Fruit fly (Drosophila melanogaster) whole organism, prepupa: ENCODE measurements around the gene CG12121.

ENCODE experiments used
- Blimp-1 ChIP-seq: fragments of 200-800 bp; sonication (Bioruptor generic); optimal IDR thresholded peaks from 3 replicates; lab custom pipeline; 2017; ENCODE audit warnings: missing biosample characterization, missing genetic modification characterization, mild to moderate bottlenecking, moderate library complexity, missing genetic modification reagents
- CG10669 ChIP-seq: fragments of 200-800 bp; sonication (Bioruptor generic); optimal IDR thresholded peaks from 3 replicates; lab custom pipeline; 2018; ENCODE audit warnings: missing biosample characterization, mild to moderate bottlenecking, missing genetic modification characterization, moderate library complexity
- CG11294 ChIP-seq: fragments of 200-800 bp; sonication (Bioruptor generic); IDR thresholded peaks from 2 replicates; pipeline ENCODE4 v1.3.6; 2022; ENCODE audit warnings: missing biosample characterization, missing genetic modification characterization
- CG15336 ChIP-seq: fragments of 200-800 bp; sonication (Bioruptor generic); IDR thresholded peaks from 2 replicates; pipeline ENCODE4 v1.3.6; 2022; ENCODE audit warnings: missing biosample characterization, missing genetic modification characterization
- CG1621 ChIP-seq: fragments of 200-800 bp; sonication (Bioruptor generic); optimal IDR thresholded peaks from 3 replicates; lab custom pipeline; 2018; ENCODE audit warnings: missing biosample characterization, mild to moderate bottlenecking, missing genetic modification characterization
- CG16779 ChIP-seq: fragments of 200-800 bp; sonication (Bioruptor generic); optimal IDR thresholded peaks from 3 replicates; lab custom pipeline; 2017; ENCODE audit warnings: missing biosample characterization, mild to moderate bottlenecking, missing genetic modification characterization
- CG3032 ChIP-seq: fragments of 200-800 bp; optimal IDR thresholded peaks from 2 replicates; lab custom pipeline; 2019; ENCODE audit warnings: missing biosample characterization, mild to moderate bottlenecking, missing genetic modification characterization, moderate library complexity
- CG34406 ChIP-seq: fragments of 200-800 bp; sonication (Bioruptor generic); optimal IDR thresholded peaks from 3 replicates; lab custom pipeline; 2016; ENCODE audit warnings: missing biosample characterization, missing genetic modification characterization
- CG3919 ChIP-seq: fragments of 200-800 bp; sonication (Bioruptor generic); optimal IDR thresholded peaks from 3 replicates; lab custom pipeline; 2016; ENCODE audit warnings: missing biosample characterization, missing genetic modification characterization
- CG6792 ChIP-seq: fragments of 200-800 bp; sonication (Bioruptor generic); optimal IDR thresholded peaks from 3 replicates; lab custom pipeline; 2016; ENCODE audit warnings: missing biosample characterization, missing genetic modification characterization
- CG6808 ChIP-seq: fragments of 200-800 bp; sonication (Bioruptor generic); optimal IDR thresholded peaks from 3 replicates; lab custom pipeline; 2017; ENCODE audit warnings: missing biosample characterization, missing genetic modification characterization, mild to moderate bottlenecking, moderate library complexity, missing genetic modification reagents
- CG6854 ChIP-seq: fragments of 200-800 bp; sonication (Bioruptor generic); optimal IDR thresholded peaks from 2 replicates; lab custom pipeline; 2017; ENCODE audit warnings: missing biosample characterization, mild to moderate bottlenecking, missing genetic modification characterization
- CG7368 ChIP-seq: fragments of 200-800 bp; sonication (Bioruptor generic); optimal IDR thresholded peaks from 3 replicates; lab custom pipeline; 2016; ENCODE audit warnings: missing biosample characterization, missing genetic modification characterization
- CG8319 ChIP-seq: fragments of 200-800 bp; sonication (Bioruptor generic); optimal IDR thresholded peaks from 3 replicates; lab custom pipeline; 2016; ENCODE audit warnings: missing biosample characterization, missing genetic modification characterization
- CG9139 ChIP-seq: fragments of 200-800 bp; sonication (Bioruptor generic); optimal IDR thresholded peaks from 3 replicates; lab custom pipeline; 2017; ENCODE audit warnings: missing biosample characterization, mild to moderate bottlenecking, missing genetic modification characterization
- Eip78C ChIP-seq: fragments of 200-800 bp; sonication (Bioruptor generic); peaks from one replicate; lab custom pipeline; 2016; ENCODE audit warnings: missing biosample characterization, missing genetic modification characterization
- Gug ChIP-seq: fragments of 200-800 bp; sonication (Bioruptor generic); IDR thresholded peaks from 2 replicates; pipeline ENCODE4 v1.3.6; 2022; ENCODE audit warnings: missing biosample characterization, missing genetic modification characterization
- Hr38 ChIP-seq: sonication (Bioruptor generic); optimal IDR thresholded peaks from 2 replicates; lab custom pipeline; 2016; ENCODE audit warnings: missing biosample characterization, missing genetic modification characterization
- Hr39 ChIP-seq: fragments of 200-800 bp; sonication (Bioruptor generic); optimal IDR thresholded peaks from 2 replicates; lab custom pipeline; 2016; ENCODE audit warnings: missing biosample characterization, missing genetic modification characterization
- Hr4 ChIP-seq: fragments of 200-800 bp; sonication (Bioruptor generic); optimal IDR thresholded peaks from 3 replicates; lab custom pipeline; 2016; ENCODE audit warnings: missing biosample characterization, missing genetic modification characterization
- Lpt ChIP-seq: fragments of 200-800 bp; sonication (Bioruptor generic); optimal IDR thresholded peaks from 3 replicates; lab custom pipeline; 2016; ENCODE audit warnings: missing biosample characterization, missing genetic modification characterization
- Met ChIP-seq: fragments of 200-800 bp; sonication (Bioruptor generic); optimal IDR thresholded peaks from 3 replicates; lab custom pipeline; 2016; ENCODE audit warnings: missing biosample characterization, missing genetic modification characterization
- OdsH ChIP-seq: fragments of 200-800 bp; sonication (Bioruptor generic); optimal IDR thresholded peaks from 3 replicates; lab custom pipeline; 2016; ENCODE audit warnings: missing biosample characterization, missing genetic modification characterization
- Smox ChIP-seq: fragments of 200-800 bp; sonication (Bioruptor generic); optimal IDR thresholded peaks from 3 replicates; lab custom pipeline; 2016; ENCODE audit warnings: missing biosample characterization, missing genetic modification characterization
- Sox102F ChIP-seq: fragments of 200-800 bp; sonication (Bioruptor generic); optimal IDR thresholded peaks from 2 replicates; lab custom pipeline; 2016; ENCODE audit warnings: missing biosample characterization, mild to moderate bottlenecking, missing genetic modification characterization
- Sox14 ChIP-seq: fragments of 200-800 bp; sonication (Bioruptor generic); optimal IDR thresholded peaks from 3 replicates; lab custom pipeline; 2016; ENCODE audit warnings: missing biosample characterization, missing genetic modification characterization
- achi ChIP-seq: fragments of 200-800 bp; sonication (Bioruptor generic); optimal IDR thresholded peaks from 3 replicates; lab custom pipeline; 2016; ENCODE audit warnings: missing biosample characterization, missing genetic modification characterization
- dac ChIP-seq: fragments of 200-800 bp; sonication (Bioruptor generic); optimal IDR thresholded peaks from 2 replicates; lab custom pipeline; 2017; ENCODE audit warnings: missing biosample characterization, mild to moderate bottlenecking, missing genetic modification characterization
- dsx ChIP-seq: fragments of 200-800 bp; optimal IDR thresholded peaks from 3 replicates; lab custom pipeline; 2019; ENCODE audit warnings: missing biosample characterization, mild to moderate bottlenecking, missing genetic modification characterization, moderate library complexity; ENCODE audit not compliant: poor library complexity, severe bottlenecking
- eg ChIP-seq: fragments of 200-800 bp; sonication (Bioruptor generic); IDR thresholded peaks from 3 replicates; pipeline ENCODE4 v1.3.6; 2022; ENCODE audit warnings: missing biosample characterization, missing genetic modification characterization
- esn ChIP-seq: fragments of 200-800 bp; sonication (Bioruptor generic); optimal IDR thresholded peaks from 2 replicates; lab custom pipeline; 2016; ENCODE audit warnings: missing biosample characterization, mild to moderate bottlenecking, missing genetic modification characterization, moderate library complexity
- fd59A ChIP-seq: fragments of 200-800 bp; sonication (Bioruptor generic); optimal IDR thresholded peaks from 2 replicates; lab custom pipeline; 2017; ENCODE audit warnings: missing biosample characterization, mild to moderate bottlenecking, missing genetic modification characterization, missing genetic modification reagents
- fkh ChIP-seq: fragments of 200-800 bp; sonication (Bioruptor generic); optimal IDR thresholded peaks from 3 replicates; lab custom pipeline; 2017; ENCODE audit warnings: missing biosample characterization, mild to moderate bottlenecking, missing genetic modification characterization, moderate library complexity
- lz ChIP-seq: fragments of 200-800 bp; sonication (Bioruptor generic); optimal IDR thresholded peaks from 3 replicates; lab custom pipeline; 2016; ENCODE audit warnings: missing biosample characterization, missing genetic modification characterization
- net ChIP-seq: fragments of 200-800 bp; sonication (Bioruptor generic); optimal IDR thresholded peaks from 3 replicates; lab custom pipeline; 2016; ENCODE audit warnings: missing biosample characterization, missing genetic modification characterization
- pdm3 ChIP-seq: fragments of 200-800 bp; sonication (Bioruptor generic); optimal IDR thresholded peaks from 3 replicates; lab custom pipeline; 2016; ENCODE audit warnings: missing biosample characterization, missing genetic modification characterization
- spab ChIP-seq: fragments of 200-800 bp; sonication (Bioruptor generic); optimal IDR thresholded peaks from 2 replicates; lab custom pipeline; 2017; ENCODE audit warnings: missing biosample characterization, mild to moderate bottlenecking, missing genetic modification characterization, missing genetic modification reagents
- ss ChIP-seq, 2 experiments: fragments of 200-800 bp; sonication (Bioruptor generic); optimal IDR thresholded peaks; 2 replicates in 1 of 2; 3 replicates in 1 of 2; lab custom pipeline; 2017 to 2018; ENCODE audit warnings: mild to moderate bottlenecking in 2 of 2, missing biosample characterization in 2 of 2, missing genetic modification characterization in 2 of 2, moderate library complexity in 1 of 2
- topi ChIP-seq: fragments of 200-800 bp; sonication (Bioruptor generic); optimal IDR thresholded peaks from 3 replicates; lab custom pipeline; 2016; ENCODE audit warnings: missing biosample characterization, missing genetic modification characterization

The CG12121 gene

dm6 chrX:9266082-9266481 is 33.9 kb upstream of the CG12121 start (continued):
- TF ChIP-seq fkh (GFP tag; lab: Kevin White, UChicago), result no peak
- peak; percentile 66 for TF ChIP-seq CG15336 (GFP tag; lab: Robert Waterston, UW)
- TF ChIP-seq CG1621, result no peak
- no peak for TF ChIP-seq CG16779 (tag; lab: Kevin White, UChicago)
- no peak for TF ChIP-seq net (GFP tag; lab: Kevin White, UChicago)
- TF ChIP-seq CG6854, result no peak
- TF ChIP-seq Gug (GFP tag; lab: Robert Waterston, UW), result peak; percentile 18; the same call in 1 of the 2 replicates
- no peak for TF ChIP-seq fd59A (GFP tag; lab: Kevin White, UChicago)
- TF ChIP-seq CG9139 (GFP tag; lab: Kevin White, UChicago), result no peak

dm6 chrX:9255964-9256520 is 23.9 kb upstream of the CG12121 start, which contains the start of gene ric8a:
Gene ric8a, plus strand, starts transcription at chrX:9256168.
- TF ChIP-seq Sox102F (GFP tag; lab: Kevin White, UChicago), result no peak
- no peak for TF ChIP-seq CG9139 (GFP tag; lab: Kevin White, UChicago)
- no peak for TF ChIP-seq CG8319 (GFP tag; lab: Kevin White, UChicago)
- TF ChIP-seq fd59A (GFP tag; lab: Kevin White, UChicago), result no peak
- TF ChIP-seq CG7368, result no peak
- no peak for TF ChIP-seq Lpt
- TF ChIP-seq Eip78C (GFP tag; lab: Kevin White, UChicago), result no peak
- no peak for TF ChIP-seq Hr4
- no peak for TF ChIP-seq CG6792 (GFP tag; lab: Kevin White, UChicago)
- peak; percentile 19 for TF ChIP-seq OdsH (GFP tag; lab: Kevin White, UChicago)
- peak; percentile 48 for TF ChIP-seq Sox14 (GFP tag; lab: Kevin White, UChicago)
- no peak for TF ChIP-seq achi
- no peak for TF ChIP-seq dsx (GFP tag; lab: Kevin White, UChicago)
- no peak for TF ChIP-seq CG10669 (GFP tag; lab: Kevin White, UChicago)
- peak; percentile 10 for TF ChIP-seq CG3919 (GFP tag; lab: Kevin White, UChicago)
- TF ChIP-seq dac (GFP tag; lab: Kevin White, UChicago), result no peak
- no peak for TF ChIP-seq eg (GFP tag; lab: Robert Waterston, UW)
- TF ChIP-seq spab (GFP tag; lab: Kevin White, UChicago), result no peak
- TF ChIP-seq esn, result peak; percentile 21
- TF ChIP-seq CG3032 (tag; lab: Kevin White, UChicago), result peak; percentile 34
- TF ChIP-seq lz (GFP tag; lab: Kevin White, UChicago), result peak; percentile 40
- TF ChIP-seq Hr39, result no peak
- TF ChIP-seq pdm3, result no peak
- no peak for TF ChIP-seq Smox (GFP tag; lab: Kevin White, UChicago)
- no peak for TF ChIP-seq CG34406
- TF ChIP-seq ss (GFP tag; optimal IDR thresholded peaks at IDR 0.05; lab: Kevin White, UChicago), result no peak
- no peak for TF ChIP-seq CG6808 (GFP tag; lab: Kevin White, UChicago)
- TF ChIP-seq Blimp-1 (GFP tag; lab: Kevin White, UChicago), result no peak
- TF ChIP-seq Hr38 (GFP tag; lab: Kevin White, UChicago), result no peak
- no peak for TF ChIP-seq CG11294
- no peak for TF ChIP-seq Met (GFP tag; lab: Kevin White, UChicago)
- TF ChIP-seq CG16779 (tag; lab: Kevin White, UChicago), result no peak
- no peak for TF ChIP-seq Gug (GFP tag; lab: Robert Waterston, UW)

- TF ChIP-seq Eip78C (GFP tag; lab: Kevin White, UChicago) (peak; percentile 41), esn (peak; percentile 11), topi (GFP tag; lab: Kevin White, UChicago) (no peak)
Observed at dm6 chrX:9255021-9255420, 22.8 kb upstream of the CG12121 start.
